Fruit fly (Drosophila melanogaster) whole organism, prepupa: Measurements from ENCODE around the gene CG33080.
A peak's percentile ranks its signal among the peaks of the same experiment; 100 is the strongest.

Source experiments
- CG1621 ChIP-seq: fragments of 200-800 bp; sonication (Bioruptor generic); optimal IDR thresholded peaks from 3 replicates; lab custom pipeline; 2018; ENCODE audit warnings: missing biosample characterization, mild to moderate bottlenecking, missing genetic modification characterization
- CG4318 ChIP-seq: fragments of 200-800 bp; sonication (Bioruptor generic); optimal IDR thresholded peaks from 3 replicates; lab custom pipeline; 2017; ENCODE audit warnings: missing biosample characterization, mild to moderate bottlenecking, missing genetic modification characterization
- Eip75B ChIP-seq: fragments of 200-800 bp; sonication (Bioruptor generic); optimal IDR thresholded peaks from 3 replicates; lab custom pipeline; 2016; ENCODE audit warnings: missing biosample characterization, missing genetic modification characterization
- eg ChIP-seq: fragments of 200-800 bp; sonication (Bioruptor generic); IDR thresholded peaks from 3 replicates; pipeline ENCODE4 v1.3.6; 2022; ENCODE audit warnings: missing biosample characterization, missing genetic modification characterization
- svp ChIP-seq: fragments of 200-800 bp; sonication (Bioruptor generic); peaks from one replicate; lab custom pipeline; 2016; ENCODE audit warnings: missing biosample characterization, missing genetic modification characterization

- TF ChIP-seq eg (GFP tag; lab: Robert Waterston, UW) (no peak), CG4318 (GFP tag; lab: Kevin White, UChicago) (no peak), Eip75B (GFP tag; lab: Kevin White, UChicago) (no peak), svp (GFP tag; lab: Kevin White, UChicago) (peak; percentile 66), CG1621 (tag; lab: Kevin White, UChicago) (no peak)
Measured at dm6 chrX:5715455-5716227, 1.9 kb downstream of the CG33080 start.
